Fruit fly (Drosophila melanogaster) whole organism, prepupa: Measurements from ENCODE around the gene CG12112.

ENCODE experiments used
- Blimp-1 ChIP-seq: fragments of 200-800 bp; sonication (Bioruptor generic); optimal IDR thresholded peaks from 3 replicates; lab custom pipeline; 2017; ENCODE audit warnings: missing biosample characterization, missing genetic modification characterization, mild to moderate bottlenecking, moderate library complexity, missing genetic modification reagents
- CG10631 ChIP-seq: fragments of 200-800 bp; sonication (Bioruptor generic); optimal IDR thresholded peaks from 2 replicates; lab custom pipeline; 2016; ENCODE audit warnings: missing biosample characterization, missing genetic modification characterization
- CG10669 ChIP-seq: fragments of 200-800 bp; sonication (Bioruptor generic); optimal IDR thresholded peaks from 3 replicates; lab custom pipeline; 2018; ENCODE audit warnings: missing biosample characterization, mild to moderate bottlenecking, missing genetic modification characterization, moderate library complexity
- CG11294 ChIP-seq: fragments of 200-800 bp; sonication (Bioruptor generic); IDR thresholded peaks from 2 replicates; pipeline ENCODE4 v1.3.6; 2022; ENCODE audit warnings: missing biosample characterization, missing genetic modification characterization
- CG15336 ChIP-seq: fragments of 200-800 bp; sonication (Bioruptor generic); IDR thresholded peaks from 2 replicates; pipeline ENCODE4 v1.3.6; 2022; ENCODE audit warnings: missing biosample characterization, missing genetic modification characterization
- CG1621 ChIP-seq: fragments of 200-800 bp; sonication (Bioruptor generic); optimal IDR thresholded peaks from 3 replicates; lab custom pipeline; 2018; ENCODE audit warnings: missing biosample characterization, mild to moderate bottlenecking, missing genetic modification characterization
- CG16779 ChIP-seq: fragments of 200-800 bp; sonication (Bioruptor generic); optimal IDR thresholded peaks from 3 replicates; lab custom pipeline; 2017; ENCODE audit warnings: missing biosample characterization, mild to moderate bottlenecking, missing genetic modification characterization
- CG3032 ChIP-seq: fragments of 200-800 bp; optimal IDR thresholded peaks from 2 replicates; lab custom pipeline; 2019; ENCODE audit warnings: missing biosample characterization, mild to moderate bottlenecking, missing genetic modification characterization, moderate library complexity
- CG32006 ChIP-seq: fragments of 200-800 bp; sonication (Bioruptor generic); optimal IDR thresholded peaks from 3 replicates; lab custom pipeline; 2017; ENCODE audit warnings: missing biosample characterization, mild to moderate bottlenecking, missing genetic modification characterization
- CG34406 ChIP-seq: fragments of 200-800 bp; sonication (Bioruptor generic); optimal IDR thresholded peaks from 3 replicates; lab custom pipeline; 2016; ENCODE audit warnings: missing biosample characterization, missing genetic modification characterization
- CG4318 ChIP-seq: fragments of 200-800 bp; sonication (Bioruptor generic); optimal IDR thresholded peaks from 3 replicates; lab custom pipeline; 2017; ENCODE audit warnings: missing biosample characterization, mild to moderate bottlenecking, missing genetic modification characterization
- CG8119 ChIP-seq: fragments of 200-800 bp; sonication (Bioruptor generic); IDR thresholded peaks from 3 replicates; pipeline ENCODE4 v1.3.6; 2022; ENCODE audit warnings: missing biosample characterization, missing genetic modification characterization
- CG8319 ChIP-seq: fragments of 200-800 bp; sonication (Bioruptor generic); optimal IDR thresholded peaks from 3 replicates; lab custom pipeline; 2016; ENCODE audit warnings: missing biosample characterization, missing genetic modification characterization
- CG8632 ChIP-seq: fragments of 200-800 bp; sonication (Bioruptor generic); optimal IDR thresholded peaks from 3 replicates; lab custom pipeline; 2016; ENCODE audit warnings: missing biosample characterization, missing genetic modification characterization
- CG9139 ChIP-seq: fragments of 200-800 bp; sonication (Bioruptor generic); optimal IDR thresholded peaks from 3 replicates; lab custom pipeline; 2017; ENCODE audit warnings: missing biosample characterization, mild to moderate bottlenecking, missing genetic modification characterization
- Eip75B ChIP-seq: fragments of 200-800 bp; sonication (Bioruptor generic); optimal IDR thresholded peaks from 3 replicates; lab custom pipeline; 2016; ENCODE audit warnings: missing biosample characterization, missing genetic modification characterization
- Eip78C ChIP-seq: fragments of 200-800 bp; sonication (Bioruptor generic); peaks from one replicate; lab custom pipeline; 2016; ENCODE audit warnings: missing biosample characterization, missing genetic modification characterization
- Eip93F ChIP-seq: fragments of 200-800 bp; sonication (Bioruptor generic); optimal IDR thresholded peaks from 2 replicates; lab custom pipeline; 2016; ENCODE audit warnings: missing biosample characterization, mild to moderate bottlenecking, missing genetic modification characterization
- Gug ChIP-seq: fragments of 200-800 bp; sonication (Bioruptor generic); IDR thresholded peaks from 2 replicates; pipeline ENCODE4 v1.3.6; 2022; ENCODE audit warnings: missing biosample characterization, missing genetic modification characterization
- Hr38 ChIP-seq: sonication (Bioruptor generic); optimal IDR thresholded peaks from 2 replicates; lab custom pipeline; 2016; ENCODE audit warnings: missing biosample characterization, missing genetic modification characterization
- Hr39 ChIP-seq: fragments of 200-800 bp; sonication (Bioruptor generic); optimal IDR thresholded peaks from 2 replicates; lab custom pipeline; 2016; ENCODE audit warnings: missing biosample characterization, missing genetic modification characterization
- Hr4 ChIP-seq: fragments of 200-800 bp; sonication (Bioruptor generic); optimal IDR thresholded peaks from 3 replicates; lab custom pipeline; 2016; ENCODE audit warnings: missing biosample characterization, missing genetic modification characterization
- Met ChIP-seq: fragments of 200-800 bp; sonication (Bioruptor generic); optimal IDR thresholded peaks from 3 replicates; lab custom pipeline; 2016; ENCODE audit warnings: missing biosample characterization, missing genetic modification characterization
- OdsH ChIP-seq: fragments of 200-800 bp; sonication (Bioruptor generic); optimal IDR thresholded peaks from 3 replicates; lab custom pipeline; 2016; ENCODE audit warnings: missing biosample characterization, missing genetic modification characterization
- Smox ChIP-seq: fragments of 200-800 bp; sonication (Bioruptor generic); optimal IDR thresholded peaks from 3 replicates; lab custom pipeline; 2016; ENCODE audit warnings: missing biosample characterization, missing genetic modification characterization
- Sox102F ChIP-seq: fragments of 200-800 bp; sonication (Bioruptor generic); optimal IDR thresholded peaks from 2 replicates; lab custom pipeline; 2016; ENCODE audit warnings: missing biosample characterization, mild to moderate bottlenecking, missing genetic modification characterization
- Sox14 ChIP-seq: fragments of 200-800 bp; sonication (Bioruptor generic); optimal IDR thresholded peaks from 3 replicates; lab custom pipeline; 2016; ENCODE audit warnings: missing biosample characterization, missing genetic modification characterization
- Sox15 ChIP-seq: fragments of 200-800 bp; sonication (Bioruptor generic); optimal IDR thresholded peaks from 3 replicates; lab custom pipeline; 2016; ENCODE audit warnings: missing biosample characterization, missing genetic modification characterization
- achi ChIP-seq: fragments of 200-800 bp; sonication (Bioruptor generic); optimal IDR thresholded peaks from 3 replicates; lab custom pipeline; 2016; ENCODE audit warnings: missing biosample characterization, missing genetic modification characterization
- eg ChIP-seq: fragments of 200-800 bp; sonication (Bioruptor generic); IDR thresholded peaks from 3 replicates; pipeline ENCODE4 v1.3.6; 2022; ENCODE audit warnings: missing biosample characterization, missing genetic modification characterization
- esn ChIP-seq: fragments of 200-800 bp; sonication (Bioruptor generic); optimal IDR thresholded peaks from 2 replicates; lab custom pipeline; 2016; ENCODE audit warnings: missing biosample characterization, mild to moderate bottlenecking, missing genetic modification characterization, moderate library complexity
- fd59A ChIP-seq: fragments of 200-800 bp; sonication (Bioruptor generic); optimal IDR thresholded peaks from 2 replicates; lab custom pipeline; 2017; ENCODE audit warnings: missing biosample characterization, mild to moderate bottlenecking, missing genetic modification characterization, missing genetic modification reagents
- fd85E ChIP-seq: fragments of 200-800 bp; sonication (Bioruptor generic); optimal IDR thresholded peaks from 3 replicates; lab custom pipeline; 2016; ENCODE audit warnings: missing biosample characterization, missing genetic modification characterization
- fkh ChIP-seq: fragments of 200-800 bp; sonication (Bioruptor generic); optimal IDR thresholded peaks from 3 replicates; lab custom pipeline; 2017; ENCODE audit warnings: missing biosample characterization, mild to moderate bottlenecking, missing genetic modification characterization, moderate library complexity
- net ChIP-seq: fragments of 200-800 bp; sonication (Bioruptor generic); optimal IDR thresholded peaks from 3 replicates; lab custom pipeline; 2016; ENCODE audit warnings: missing biosample characterization, missing genetic modification characterization
- pdm3 ChIP-seq: fragments of 200-800 bp; sonication (Bioruptor generic); optimal IDR thresholded peaks from 3 replicates; lab custom pipeline; 2016; ENCODE audit warnings: missing biosample characterization, missing genetic modification characterization
- salr ChIP-seq, 2 experiments: fragments of 200-800 bp; sonication (Bioruptor generic); optimal IDR thresholded peaks; 3 replicates each; lab custom pipeline; 2016 to 2018; ENCODE audit warnings: missing biosample characterization in 2 of 2, missing genetic modification characterization in 2 of 2, mild to moderate bottlenecking in 1 of 2
- ss ChIP-seq, 2 experiments: fragments of 200-800 bp; sonication (Bioruptor generic); optimal IDR thresholded peaks; 2 replicates in 1 of 2; 3 replicates in 1 of 2; lab custom pipeline; 2017 to 2018; ENCODE audit warnings: mild to moderate bottlenecking in 2 of 2, missing biosample characterization in 2 of 2, missing genetic modification characterization in 2 of 2, moderate library complexity in 1 of 2
- svp ChIP-seq: fragments of 200-800 bp; sonication (Bioruptor generic); peaks from one replicate; lab custom pipeline; 2016; ENCODE audit warnings: missing biosample characterization, missing genetic modification characterization
- topi ChIP-seq: fragments of 200-800 bp; sonication (Bioruptor generic); optimal IDR thresholded peaks from 3 replicates; lab custom pipeline; 2016; ENCODE audit warnings: missing biosample characterization, missing genetic modification characterization

CG12112 gene

dm6 chrX:8571936-8572335 is 11.9 kb upstream of the CG12112 start:
- TF ChIP-seq Sox102F = no peak
- no peak for TF ChIP-seq fd59A (GFP tag; lab: Kevin White, UChicago)
- no peak for TF ChIP-seq Hr38
- TF ChIP-seq Sox15 = no peak
- no peak for TF ChIP-seq CG10631 (GFP tag; lab: Kevin White, UChicago)
- no peak for TF ChIP-seq esn

dm6 chrX:8570848-8571247 is 10.9 kb upstream of the CG12112 start, which contains the start of gene CG12111:
Gene CG12111 (minus strand): TSS chrX:8570948.
- TF ChIP-seq CG32006 (no peak), Hr38 (no peak), CG8119 (GFP tag; lab: Robert Waterston, UW) (no peak)

dm6 chrX:8569639-8570038 is 9.6 kb upstream of the CG12112 start:
- no peak for TF ChIP-seq CG8632
- TF ChIP-seq Sox15 = no peak
- TF ChIP-seq achi (GFP tag; lab: Kevin White, UChicago) = no peak
- TF ChIP-seq, all 60 proteins: peak for 0

dm6 chrX:8569038-8569437 is 9.0 kb upstream of the CG12112 start:
- TF ChIP-seq CG11294 (no peak), CG9139 (no peak), Eip93F (GFP tag; lab: Kevin White, UChicago) (no peak), Gug (GFP tag; lab: Robert Waterston, UW) (no peak), achi (GFP tag; lab: Kevin White, UChicago) (no peak), ss (GFP tag; optimal IDR thresholded peaks at IDR 0.05; lab: Kevin White, UChicago) (no peak), Eip75B (GFP tag; lab: Kevin White, UChicago) (no peak), Blimp-1 (no peak), Sox14 (GFP tag; lab: Kevin White, UChicago) (no peak), Smox (no peak), svp (peak; percentile 73), eg (GFP tag; lab: Robert Waterston, UW) (no peak), CG10669 (no peak), CG16779 (tag; lab: Kevin White, UChicago) (no peak), CG1621 (tag; lab: Kevin White, UChicago) (no peak), esn (no peak), Met (no peak), fkh (GFP tag; lab: Kevin White, UChicago) (peak; percentile 17)

- peak; percentile 46 for TF ChIP-seq OdsH (GFP tag; lab: Kevin White, UChicago)
- TF ChIP-seq Smox = no peak
- peak; percentile 48 for TF ChIP-seq esn
- peak; percentile 49 for TF ChIP-seq Hr39
- no peak for TF ChIP-seq Hr4 (GFP tag; lab: Kevin White, UChicago)
- peak; percentile 51 for TF ChIP-seq topi
- peak; percentile 71 for TF ChIP-seq svp
- peak; percentile 15 for TF ChIP-seq CG32006
- TF ChIP-seq CG4318 (GFP tag; lab: Kevin White, UChicago) = no peak
- peak; percentile 65; the same call in 2 of the 3 replicates for TF ChIP-seq CG8119 (GFP tag; lab: Robert Waterston, UW)
- peak; percentile 67 for TF ChIP-seq CG15336 (GFP tag; lab: Robert Waterston, UW)
- peak; percentile 5 for TF ChIP-seq fd59A (GFP tag; lab: Kevin White, UChicago)
- no peak for TF ChIP-seq Gug (GFP tag; lab: Robert Waterston, UW)
- peak; percentile 41 for TF ChIP-seq pdm3 (GFP tag; lab: Kevin White, UChicago)
- peak; percentile 80 for TF ChIP-seq fkh (GFP tag; lab: Kevin White, UChicago)
- TF ChIP-seq net = peak; percentile 36
- no peak for TF ChIP-seq salr (GFP tag; optimal IDR thresholded peaks at IDR 0.05; lab: Kevin White, UChicago)
- TF ChIP-seq eg (GFP tag; lab: Robert Waterston, UW) = peak; percentile 75
- TF ChIP-seq CG3032 (tag; lab: Kevin White, UChicago) = no peak
- TF ChIP-seq Sox102F = peak; percentile 54
- TF ChIP-seq CG16779 (tag; lab: Kevin White, UChicago) = no peak
- peak; percentile 83 for TF ChIP-seq Eip78C
- peak; percentile 36 for TF ChIP-seq Eip93F (GFP tag; lab: Kevin White, UChicago)
- no peak for TF ChIP-seq Sox15
- no peak for TF ChIP-seq fd85E (GFP tag; lab: Kevin White, UChicago)
- TF ChIP-seq CG34406 (GFP tag; lab: Kevin White, UChicago) = peak; percentile 9
- TF ChIP-seq CG1621 (tag; lab: Kevin White, UChicago) = peak; percentile 18
- TF ChIP-seq Eip75B (GFP tag; lab: Kevin White, UChicago) = peak; percentile 28
- TF ChIP-seq CG8319 (GFP tag; lab: Kevin White, UChicago) = no peak
- peak; percentile 45 for TF ChIP-seq achi (GFP tag; lab: Kevin White, UChicago)
Measured at dm6 chrX:8561404-8562397, 1.7 kb upstream of the CG12112 start.
